Worm (Caenorhabditis elegans) whole organism, young adult: ENCODE results near the gene F35D2.1.

Source experiments
- Y79H2A.3 ChIP-seq: fragments of 200-800 bp; sonication (Bioruptor generic); conservative IDR thresholded peaks from 2 replicates; pipeline ENCODE4 v1.3.6; 2022; ENCODE audit warnings: missing genetic modification reagents, missing genetic modification characterization, missing compliant biosample characterization
- ceh-100 ChIP-seq: fragments of 200-800 bp; sonication (Bioruptor generic); IDR thresholded peaks from 2 replicates; pipeline ENCODE4 v1.3.6; 2022; ENCODE audit warnings: missing genetic modification reagents, missing genetic modification characterization, missing compliant biosample characterization
- chd-7 ChIP-seq: sonication (generic microtip); optimal IDR thresholded peaks from 2 replicates; lab custom pipeline; 2016; ENCODE audit warnings: mild to moderate bottlenecking, missing genetic modification characterization, moderate library complexity, missing compliant biosample characterization
- dpl-1 ChIP-seq: fragments of 150-350 bp; optimal IDR thresholded peaks from 2 replicates; lab custom pipeline; 2014; ENCODE audit warnings: missing biosample characterization, missing genetic modification reagents, missing genetic modification characterization
- ztf-18 ChIP-seq: sonication (generic microtip); optimal IDR thresholded peaks from 2 replicates; lab custom pipeline; 2016; ENCODE audit warnings: missing genotype, mild to moderate bottlenecking, missing genetic modification characterization, missing compliant biosample characterization
- ztf-28 ChIP-seq: fragments of 200-800 bp; sonication (Bioruptor generic); IDR thresholded peaks from 2 replicates; pipeline ENCODE4 v1.3.6; 2022; ENCODE audit warnings: missing genetic modification reagents, missing genetic modification characterization, missing compliant biosample characterization

- TF ChIP-seq chd-7 (no peak), ztf-18 (tag; lab: Kevin White, UChicago) (no peak), ztf-28 (GFP tag; lab: Robert Waterston, UW) (no peak), Y79H2A.3 (no peak), ceh-100 (GFP tag; lab: Robert Waterston, UW) (no peak), dpl-1 (GFP tag; lab: Kevin White, UChicago) (no peak)
Measured at ce11 chrII:7615318-7615891, 39.7 kb downstream of the F35D2.1 start.
